Worm (Caenorhabditis elegans): ENCODE measurements around the gene lys-4.
A peak's percentile ranks its signal among the peaks of the same experiment; 100 is the strongest.

lys-4 gene

ce11 chrIV:11622336-11622735, 638 bp downstream of the lys-4 start:
- TF ChIP-seq ztf-11 (tag; optimal IDR thresholded peaks at IDR 0.05): no peak
- no peak for TF ChIP-seq mef-2 (tag; optimal IDR thresholded peaks at IDR 0.05)
- TF ChIP-seq efl-3 (GFP tag; optimal IDR thresholded peaks at IDR 0.05): no peak
- no peak for TF ChIP-seq ceh-8 (GFP tag; optimal IDR thresholded peaks at IDR 0.05)
- TF ChIP-seq dsc-1 (tag; optimal IDR thresholded peaks at IDR 0.05): no peak
- TF ChIP-seq nhr-237 (tag; optimal IDR thresholded peaks at IDR 0.05): no peak

- TF ChIP-seq nhr-85 (tag) (peak; percentile 61), fkh-4 (tag; optimal IDR thresholded peaks at IDR 0.05; ENCODE audit: borderline replicate concordance) (no peak)
These were observed 2.1 kb downstream of the lys-4 start, which contains the start of gene dsl-5 for ce11 chrIV:11620909-11621308. dsl-5 (minus strand) TSS chrIV:11621009.

- TF ChIP-seq mab-9 (GFP tag; IDR thresholded peaks at IDR 0.05): 0 out of 2 replicates have a peak, but pooled peaks have one; percentile 12
- 0 out of 2 replicates have a peak, but pooled peaks have one; percentile 56 for TF ChIP-seq ets-5 (GFP tag; IDR thresholded peaks at IDR 0.05)
These were observed 6.4 kb downstream of the lys-4 start for ce11 chrIV:11616543-11616942.

ce11 chrIV:11604909-11605308, 18.1 kb downstream of the lys-4 start, which contains the start of the genes ragc-1 and Y24F12A.1:
ragc-1 (minus strand) TSS chrIV:11604933.
Y24F12A.1 (plus strand) TSS chrIV:11605254.
- TF ChIP-seq fkh-10 (GFP tag; optimal IDR thresholded peaks at IDR 0.05) (no peak), nhr-47 (tag; optimal IDR thresholded peaks at IDR 0.05) (peak; percentile 41), efl-3 (GFP tag; optimal IDR thresholded peaks at IDR 0.05) (no peak), fos-1 (tag; optimal IDR thresholded peaks at IDR 0.05) (no peak), ets-5 (GFP tag; IDR thresholded peaks at IDR 0.05) (no peak), hpl-2 (GFP tag; optimal IDR thresholded peaks at IDR 0.05) (no peak), sup-37 (GFP tag; optimal IDR thresholded peaks at IDR 0.05) (no peak), ceh-8 (GFP tag; optimal IDR thresholded peaks at IDR 0.05) (no peak), ceh-82 (tag; optimal IDR thresholded peaks at IDR 0.05) (peak in 2 of 3 experiments; percentile 26 to 46), ztf-4 (tag; optimal IDR thresholded peaks at IDR 0.05) (no peak), lsy-2 (tag; optimal IDR thresholded peaks at IDR 0.05) (peak; percentile 58 to 68), unc-30 (tag; optimal IDR thresholded peaks at IDR 0.05) (no peak), nhr-12 (tag; optimal IDR thresholded peaks at IDR 0.05) (no peak), swsn-7 (tag; optimal IDR thresholded peaks at IDR 0.05) (peak; percentile 39), pqm-1 (tag; optimal IDR thresholded peaks at IDR 0.05) (no peak), skn-1 (tag; optimal IDR thresholded peaks at IDR 0.05) (peak; percentile 54), nhr-28 (tag; optimal IDR thresholded peaks at IDR 0.05) (no peak), mep-1 (tag; optimal IDR thresholded peaks at IDR 0.05) (peak; percentile 38), mdl-1 (tag; optimal IDR thresholded peaks at IDR 0.05) (peak in 1 of 2 experiments; percentile 71), C34B4.2 (tag; optimal IDR thresholded peaks at IDR 0.05) (no peak), vab-15 (tag; optimal IDR thresholded peaks at IDR 0.05) (peak; percentile 26), blmp-1 (tag; optimal IDR thresholded peaks at IDR 0.05) (peak; percentile 58), alr-1 (tag; optimal IDR thresholded peaks at IDR 0.05; ENCODE audit: borderline replicate concordance) (no peak), C04F5.9 (tag; optimal IDR thresholded peaks at IDR 0.05) (no peak), nhr-20 (tag; optimal IDR thresholded peaks at IDR 0.05) (peak; percentile 47), ceh-63 (GFP tag; optimal IDR thresholded peaks at IDR 0.05) (no peak), nhr-11 (tag; optimal IDR thresholded peaks at IDR 0.05) (no peak), lin-15B (tag; optimal IDR thresholded peaks at IDR 0.05) (peak; percentile 13), fkh-8 (tag; optimal IDR thresholded peaks at IDR 0.05) (peak; percentile 22), tlp-1 (tag; optimal IDR thresholded peaks at IDR 0.05) (no peak), dsc-1 (tag; optimal IDR thresholded peaks at IDR 0.05) (peak; percentile 34), elt-3 (tag; optimal IDR thresholded peaks at IDR 0.05) (peak in 1 of 6 experiments; percentile 66), nhr-71 (tag; optimal IDR thresholded peaks at IDR 0.05) (peak; percentile 52), lir-3 (tag; optimal IDR thresholded peaks at IDR 0.05; ENCODE audit: poor library complexity) (peak; percentile 26), nhr-90 (tag; optimal IDR thresholded peaks at IDR 0.05; ENCODE audit: poor library complexity) (peak; percentile 51), snu-23 (GFP tag; optimal IDR thresholded peaks at IDR 0.05) (peak; percentile 41), unc-98 (GFP tag; IDR thresholded peaks at IDR 0.05) (no peak), unc-130 (tag; optimal IDR thresholded peaks at IDR 0.05) (peak; percentile 61), ztf-11 (tag; optimal IDR thresholded peaks at IDR 0.05) (no peak), fkh-4 (tag; optimal IDR thresholded peaks at IDR 0.05; ENCODE audit: borderline replicate concordance) (no peak), unc-62 (GFP tag; optimal IDR thresholded peaks at IDR 0.05) (no peak), Y116A8C.19 (tag; optimal IDR thresholded peaks at IDR 0.05; ENCODE audit: borderline replicate concordance) (no peak)

Data from whole organism, L1 larva.